Fruit fly (Drosophila melanogaster): ENCODE measurements around the gene hzg.
A peak's percentile ranks its signal among the peaks of the same experiment; 100 is the strongest.

The hzg gene

DNA sequence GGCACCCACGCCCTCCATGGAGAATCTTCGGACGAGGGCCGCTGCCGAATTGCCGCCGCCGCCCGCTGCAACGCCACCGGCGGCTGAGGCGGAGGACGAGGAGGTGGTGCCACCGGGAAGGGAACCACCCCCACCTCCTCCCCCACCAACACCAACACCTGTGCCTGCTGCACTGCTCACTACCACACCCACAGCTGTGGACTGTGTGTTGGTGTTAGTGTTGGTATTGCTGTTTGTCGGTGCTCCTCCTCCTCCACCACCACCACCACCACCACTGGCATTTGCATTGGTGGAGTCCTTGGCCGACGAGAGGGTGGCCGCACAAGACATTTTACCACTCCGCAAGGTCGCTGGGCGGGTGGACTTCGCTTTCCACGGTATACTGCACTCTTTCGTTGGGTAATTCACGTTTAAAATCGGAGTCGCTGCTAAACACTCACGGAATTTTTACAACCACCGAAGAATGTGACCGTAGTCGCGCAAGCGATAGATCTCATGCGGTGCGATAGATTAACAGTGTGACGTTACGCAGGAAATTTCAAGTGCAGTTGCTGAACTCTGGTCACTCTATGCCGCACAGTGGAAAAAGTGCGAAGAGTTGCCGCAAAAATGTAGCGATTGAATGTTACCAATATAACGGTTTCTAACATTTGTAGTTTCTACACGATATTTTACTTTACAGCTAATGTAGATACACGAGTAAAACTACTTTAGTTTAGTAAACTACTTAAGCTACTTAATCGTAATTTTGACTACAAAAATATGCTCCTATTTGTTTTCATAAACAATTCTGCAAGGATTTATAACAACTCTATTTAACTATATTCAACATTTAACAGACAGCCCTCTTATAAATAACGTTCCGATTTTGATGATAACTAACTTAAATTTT is 7.0 kb upstream of the hzg start, which contains the start of gene mib1 (continued):
- TF ChIP-seq Neu2 (GFP tag; optimal IDR thresholded peaks at IDR 0.05; ENCODE audit: borderline replicate concordance), result no peak
- no peak for TF ChIP-seq CG1233 (GFP tag; optimal IDR thresholded peaks at IDR 0.05)
- TF ChIP-seq D (optimal IDR thresholded peaks at IDR 0.05), result peak; percentile 78
- no peak for TF ChIP-seq D (GFP tag; optimal IDR thresholded peaks at IDR 0.05)
- no peak for TF ChIP-seq Sox100B (GFP tag; optimal IDR thresholded peaks at IDR 0.05)
- TF ChIP-seq sqz (GFP tag; optimal IDR thresholded peaks at IDR 0.05), result no peak
- no peak for TF ChIP-seq CG32772 (GFP tag; IDR thresholded peaks at IDR 0.05)
- no peak for TF ChIP-seq CG6765 (GFP tag; optimal IDR thresholded peaks at IDR 0.05)
- TF ChIP-seq Aef1 (GFP tag; IDR thresholded peaks at IDR 0.05), result 0 out of 3 replicates have a peak, but pooled peaks have one; percentile 19
- TF ChIP-seq Hr78 (GFP tag; optimal IDR thresholded peaks at IDR 0.05), result no peak
- peak; percentile 90 for TF ChIP-seq Sin3A (optimal IDR thresholded peaks at IDR 0.05)
- no peak for TF ChIP-seq dimm (GFP tag; IDR thresholded peaks at IDR 0.05)
- TF ChIP-seq croc (GFP tag; conservative IDR thresholded peaks at IDR 0.05), result no peak
- TF ChIP-seq pfk (GFP tag; optimal IDR thresholded peaks at IDR 0.05), result no peak
- peak; percentile 39; the same call in 1 of the 2 replicates for TF ChIP-seq lmd (GFP tag; IDR thresholded peaks at IDR 0.05)
- no peak for TF ChIP-seq cas (GFP tag; IDR thresholded peaks at IDR 0.05)
- no peak for TF ChIP-seq CG2889 (GFP tag; IDR thresholded peaks at IDR 0.05)
- TF ChIP-seq CG5245 (GFP tag; optimal IDR thresholded peaks at IDR 0.05), result no peak
- peak; percentile 91 for TF ChIP-seq Hmr (GFP tag; optimal IDR thresholded peaks at IDR 0.05)
- TF ChIP-seq tgo (GFP tag; IDR thresholded peaks at IDR 0.05), result no peak
- TF ChIP-seq CG1529 (GFP tag; optimal IDR thresholded peaks at IDR 0.05), result no peak
- TF ChIP-seq GATAe (GFP tag; conservative IDR thresholded peaks at IDR 0.05), result no peak
- TF ChIP-seq gcm2 (GFP tag; optimal IDR thresholded peaks at IDR 0.05), result no peak
- no peak for TF ChIP-seq CG8089 (GFP tag; optimal IDR thresholded peaks at IDR 0.05)
- no peak for TF ChIP-seq CG9876 (GFP tag; optimal IDR thresholded peaks at IDR 0.05)
- peak; percentile 19 for TF ChIP-seq zf30C (GFP tag; optimal IDR thresholded peaks at IDR 0.05)
- TF ChIP-seq CG13775 (GFP tag; optimal IDR thresholded peaks at IDR 0.05), result no peak
- TF ChIP-seq CG8359 (GFP tag; optimal IDR thresholded peaks at IDR 0.05; ENCODE audit: borderline replicate concordance), result no peak
- TF ChIP-seq ham (GFP tag; IDR thresholded peaks at IDR 0.05), result 0 out of 2 replicates have a peak, but pooled peaks have one; percentile 7
- peak; percentile 61 for TF ChIP-seq gro (GFP tag; optimal IDR thresholded peaks at IDR 0.05)
- no peak for TF ChIP-seq CG18262 (tag; optimal IDR thresholded peaks at IDR 0.05)
- TF ChIP-seq Dp (GFP tag; optimal IDR thresholded peaks at IDR 0.05), result peak; percentile 50
- no peak for TF ChIP-seq CG11247 (GFP tag; IDR thresholded peaks at IDR 0.05)
- peak; percentile 66 for TF ChIP-seq CG15601 (tag; optimal IDR thresholded peaks at IDR 0.05)
- TF ChIP-seq CG15514 (GFP tag; optimal IDR thresholded peaks at IDR 0.05), result peak; percentile 71
- TF ChIP-seq H15 (GFP tag; IDR thresholded peaks at IDR 0.05), result 0 out of 3 replicates have a peak, but pooled peaks have one; percentile 8
- TF ChIP-seq Dref (GFP tag; IDR thresholded peaks at IDR 0.05), result peak; percentile 54
- TF ChIP-seq cwo (GFP tag; optimal IDR thresholded peaks at IDR 0.05), result peak; percentile 3
- TF ChIP-seq Poxn (GFP tag; IDR thresholded peaks at IDR 0.05), result no peak
- TF ChIP-seq Oaz (GFP tag; IDR thresholded peaks at IDR 0.05), result no peak
- TF ChIP-seq Lpt (GFP tag; optimal IDR thresholded peaks at IDR 0.05), result no peak
- peak; percentile 56 for TF ChIP-seq CG17328 (GFP tag; IDR thresholded peaks at IDR 0.05)
- TF ChIP-seq jumu (GFP tag; optimal IDR thresholded peaks at IDR 0.05), result no peak
- no peak for TF ChIP-seq CG17568 (GFP tag; optimal IDR thresholded peaks at IDR 0.05)
- TF ChIP-seq CG11695 (GFP tag; IDR thresholded peaks at IDR 0.05), result no peak; the same call in 2 of the 3 replicates
- no peak for TF ChIP-seq p53 (GFP tag; optimal IDR thresholded peaks at IDR 0.05)
- TF ChIP-seq CG9609 (GFP tag; optimal IDR thresholded peaks at IDR 0.05), result peak; percentile 40
- TF ChIP-seq insv (GFP tag; optimal IDR thresholded peaks at IDR 0.05), result peak in 1 of 2 experiments; percentile 19
- TF ChIP-seq CG6854 (GFP tag; optimal IDR thresholded peaks at IDR 0.05), result no peak
- peak; percentile 76 for TF ChIP-seq nom (GFP tag; optimal IDR thresholded peaks at IDR 0.05)
